Fruit fly (Drosophila melanogaster) whole organism, embryonic: Measurements from ENCODE around the gene Pp2A-29B.

Experiments
- Ada2b ChIP-seq: fragments of 200-800 bp; sonication (Bioruptor generic); IDR thresholded peaks from 2 replicates; pipeline ENCODE4 v1.3.6; 2022; ENCODE audit warnings: missing biosample characterization, missing genetic modification characterization
- Adf1 ChIP-seq: fragments of 200-800 bp; sonication (Bioruptor generic); IDR thresholded peaks from 2 replicates; pipeline ENCODE4 v1.3.6; 2022; ENCODE audit warnings: missing biosample characterization, missing genetic modification characterization
- Aef1 ChIP-seq: fragments of 200-800 bp; sonication (Bioruptor generic); IDR thresholded peaks from 3 replicates; pipeline ENCODE4 v1.3.6; 2022; ENCODE audit warnings: missing biosample characterization, missing genetic modification characterization
- Antp ChIP-seq: fragments of 200-800 bp; sonication (Bioruptor generic); optimal IDR thresholded peaks from 3 replicates; lab custom pipeline; 2016; ENCODE audit warnings: missing biosample characterization, missing genetic modification characterization
- Atf6 ChIP-seq: fragments of 200-800 bp; sonication (Bioruptor generic); IDR thresholded peaks from 2 replicates; pipeline ENCODE4 v1.3.6; 2022; ENCODE audit warnings: missing biosample characterization, missing genetic modification characterization
- BEAF-32 ChIP-seq: fragments of 200-800 bp; sonication (Bioruptor generic); optimal IDR thresholded peaks from 3 replicates; lab custom pipeline; 2017; ENCODE audit warnings: missing biosample characterization, missing genetic modification characterization, mild to moderate bottlenecking, moderate library complexity, missing genetic modification reagents
- CG10147 ChIP-seq: fragments of 200-800 bp; sonication (Bioruptor generic); optimal IDR thresholded peaks from 2 replicates; lab custom pipeline; 2019; ENCODE audit warnings: missing biosample characterization, mild to moderate bottlenecking, missing genetic modification characterization, moderate library complexity
- CG10366 ChIP-seq: fragments of 200-800 bp; sonication (Bioruptor generic); IDR thresholded peaks from 2 replicates; pipeline ENCODE4 v1.3.6; 2022; ENCODE audit warnings: missing biosample characterization, missing genetic modification characterization
- CG12104 ChIP-seq: fragments of 200-800 bp; sonication (Bioruptor generic); optimal IDR thresholded peaks from 3 replicates; lab custom pipeline; 2016; ENCODE audit warnings: missing biosample characterization, missing genetic modification characterization
- CG12659 ChIP-seq: fragments of 200-800 bp; sonication (Bioruptor generic); optimal IDR thresholded peaks from 3 replicates; lab custom pipeline; 2017; ENCODE audit warnings: mild to moderate bottlenecking, missing biosample characterization, missing genetic modification reagents, missing genetic modification characterization
- CG12769 ChIP-seq: fragments of 200-800 bp; sonication (Bioruptor generic); optimal IDR thresholded peaks from 2 replicates; lab custom pipeline; 2019; ENCODE audit warnings: missing biosample characterization, mild to moderate bottlenecking, missing genetic modification characterization, moderate library complexity
- CG12942 ChIP-seq: fragments of 200-800 bp; sonication (Bioruptor generic); optimal IDR thresholded peaks from 3 replicates; lab custom pipeline; 2016; ENCODE audit warnings: missing biosample characterization, missing genetic modification characterization
- CG13624 ChIP-seq: fragments of 200-800 bp; sonication (Bioruptor generic); optimal IDR thresholded peaks from 2 replicates; lab custom pipeline; 2016; ENCODE audit warnings: missing biosample characterization, missing genetic modification characterization
- CG14667 ChIP-seq: fragments of 200-800 bp; sonication (Bioruptor generic); IDR thresholded peaks from 2 replicates; pipeline ENCODE4 v1.3.6; 2022; ENCODE audit warnings: missing biosample characterization, missing genetic modification characterization
- CG15269 ChIP-seq: fragments of 200-800 bp; sonication (Bioruptor generic); optimal IDR thresholded peaks from 2 replicates; lab custom pipeline; 2018; ENCODE audit warnings: missing biosample characterization, mild to moderate bottlenecking, missing genetic modification characterization, moderate library complexity
- CG17385 ChIP-seq: fragments of 200-800 bp; sonication (Bioruptor generic); optimal IDR thresholded peaks from 3 replicates; lab custom pipeline; 2018; ENCODE audit warnings: missing biosample characterization, mild to moderate bottlenecking, missing genetic modification characterization
- CG2889 ChIP-seq: fragments of 200-800 bp; sonication (Bioruptor generic); IDR thresholded peaks from 3 replicates; pipeline ENCODE4 v1.3.6; 2022; ENCODE audit warnings: missing biosample characterization, missing genetic modification characterization
- CG33213 ChIP-seq: fragments of 200-800 bp; sonication (Bioruptor generic); optimal IDR thresholded peaks from 3 replicates; lab custom pipeline; 2016; ENCODE audit warnings: missing biosample characterization, missing genetic modification characterization
- CG34422 ChIP-seq: fragments of 200-800 bp; sonication (Bioruptor generic); IDR thresholded peaks from 3 replicates; pipeline ENCODE4 v1.3.6; 2022; ENCODE audit warnings: missing biosample characterization, missing genetic modification characterization
- CG4328 ChIP-seq: fragments of 200-800 bp; sonication (Bioruptor generic); optimal IDR thresholded peaks from 3 replicates; lab custom pipeline; 2017; ENCODE audit warnings: missing biosample characterization, missing genetic modification reagents, missing genetic modification characterization
- CG7357 ChIP-seq: fragments of 200-800 bp; sonication (Bioruptor generic); IDR thresholded peaks from 3 replicates; pipeline ENCODE4 v1.3.6; 2022; ENCODE audit warnings: missing biosample characterization, missing genetic modification characterization
- CG7372 ChIP-seq: fragments of 200-800 bp; sonication (Bioruptor generic); IDR thresholded peaks from 2 replicates; pipeline ENCODE4 v1.3.6; 2022; ENCODE audit warnings: missing biosample characterization, missing genetic modification characterization
- CG8388 ChIP-seq: fragments of 200-800 bp; sonication (Bioruptor generic); optimal IDR thresholded peaks from 2 replicates; lab custom pipeline; 2019; ENCODE audit warnings: missing biosample characterization, mild to moderate bottlenecking, missing genetic modification characterization, moderate library complexity
- CG8924 ChIP-seq: fragments of 200-800 bp; optimal IDR thresholded peaks from 3 replicates; lab custom pipeline; 2019; ENCODE audit warnings: missing biosample characterization, mild to moderate bottlenecking, missing genetic modification characterization, moderate library complexity
- CHES-1-like ChIP-seq: fragments of 200-800 bp; sonication (Bioruptor generic); optimal IDR thresholded peaks from 2 replicates; lab custom pipeline; 2016; ENCODE audit warnings: missing biosample characterization, missing genetic modification characterization
- CrebB ChIP-seq: fragments of 200-800 bp; sonication (Bioruptor generic); optimal IDR thresholded peaks from 3 replicates; lab custom pipeline; 2018; ENCODE audit warnings: missing biosample characterization, mild to moderate bottlenecking, missing genetic modification characterization
- Hey ChIP-seq: fragments of 200-800 bp; sonication (Bioruptor generic); optimal IDR thresholded peaks from 3 replicates; lab custom pipeline; 2018; ENCODE audit warnings: missing biosample characterization, mild to moderate bottlenecking, missing genetic modification characterization
- Hmr ChIP-seq: fragments of 200-800 bp; sonication (Bioruptor generic); optimal IDR thresholded peaks from 3 replicates; lab custom pipeline; 2017; ENCODE audit warnings: mild to moderate bottlenecking, missing biosample characterization, missing genetic modification reagents, missing genetic modification characterization
- MTF-1 ChIP-seq: fragments of 200-800 bp; sonication (Bioruptor generic); optimal IDR thresholded peaks from 2 replicates; lab custom pipeline; 2018; ENCODE audit warnings: missing biosample characterization, mild to moderate bottlenecking, missing genetic modification characterization, borderline replicate concordance
- Neu2 ChIP-seq: fragments of 200-800 bp; sonication (Bioruptor generic); optimal IDR thresholded peaks from 3 replicates; lab custom pipeline; 2016; ENCODE audit warnings: missing biosample characterization, missing genetic modification characterization, borderline replicate concordance
- Sox102F ChIP-seq: fragments of 200-800 bp; sonication (Bioruptor generic); optimal IDR thresholded peaks from 2 replicates; lab custom pipeline; 2018; ENCODE audit warnings: missing biosample characterization, mild to moderate bottlenecking, missing genetic modification characterization, moderate library complexity
- Taf1 ChIP-seq: fragments of 200-800 bp; sonication (Bioruptor generic); IDR thresholded peaks from 2 replicates; pipeline ENCODE4 v1.3.6; 2022; ENCODE audit warnings: missing biosample characterization, missing genetic modification characterization
- Xbp1 ChIP-seq: fragments of 200-800 bp; sonication (Bioruptor generic); optimal IDR thresholded peaks from 3 replicates; lab custom pipeline; 2016; ENCODE audit warnings: missing biosample characterization, mild to moderate bottlenecking, missing genetic modification characterization
- aop ChIP-seq: fragments of 200-800 bp; sonication (Bioruptor generic); IDR thresholded peaks from 2 replicates; pipeline ENCODE4 v1.3.6; 2022; ENCODE audit warnings: missing biosample characterization, missing genetic modification characterization
- bab2 ChIP-seq: fragments of 200-800 bp; sonication (Bioruptor generic); optimal IDR thresholded peaks from 2 replicates; lab custom pipeline; 2016; ENCODE audit warnings: missing biosample characterization, missing genetic modification characterization
- dmrt99B ChIP-seq: fragments of 200-800 bp; sonication (Bioruptor generic); optimal IDR thresholded peaks from 2 replicates; lab custom pipeline; 2018; ENCODE audit warnings: missing biosample characterization, mild to moderate bottlenecking, missing genetic modification characterization, moderate library complexity
- gsb-n ChIP-seq: fragments of 200-800 bp; sonication (Bioruptor generic); optimal IDR thresholded peaks from 3 replicates; lab custom pipeline; 2018; ENCODE audit warnings: missing biosample characterization, mild to moderate bottlenecking, missing genetic modification characterization
- gt ChIP-seq: fragments of 200-800 bp; sonication (Bioruptor generic); IDR thresholded peaks from 2 replicates; pipeline ENCODE4 v1.3.6; 2022; ENCODE audit warnings: missing biosample characterization, missing genetic modification characterization
- ham ChIP-seq: fragments of 200-800 bp; sonication (Bioruptor generic); IDR thresholded peaks from 2 replicates; pipeline ENCODE4 v1.3.6; 2022; ENCODE audit warnings: missing biosample characterization, missing genetic modification characterization
- hb ChIP-seq: fragments of 200-800 bp; sonication (Bioruptor generic); IDR thresholded peaks from 3 replicates; pipeline ENCODE4 v1.3.6; 2022; ENCODE audit warnings: missing biosample characterization, missing genetic modification characterization; ENCODE audit not compliant: partially characterized antibody
- ind ChIP-seq: fragments of 200-800 bp; sonication (Bioruptor generic); optimal IDR thresholded peaks from 3 replicates; lab custom pipeline; 2016; ENCODE audit warnings: missing biosample characterization, missing genetic modification characterization
- kah ChIP-seq: fragments of 200-800 bp; sonication (Bioruptor generic); optimal IDR thresholded peaks from 2 replicates; lab custom pipeline; 2018; ENCODE audit warnings: missing biosample characterization, mild to moderate bottlenecking, missing genetic modification characterization
- lbe ChIP-seq: fragments of 200-800 bp; sonication (Bioruptor generic); optimal IDR thresholded peaks from 2 replicates; lab custom pipeline; 2016; ENCODE audit warnings: missing biosample characterization, mild to moderate bottlenecking, missing genetic modification characterization
- lov ChIP-seq, 2 experiments: fragments of 200-800 bp in 1 of 2; fragments of >200 bp in 1 of 2; sonication (Bioruptor generic) in 1 of 2; IDR thresholded peaks in 1 of 2; optimal IDR thresholded peaks in 1 of 2; 2 replicates in 1 of 2; 3 replicates in 1 of 2; pipeline versions ENCODE4 v1.3.6 to Lab custom; 2017 to 2022; ENCODE audit warnings: missing biosample characterization in 1 of 2, missing genetic modification characterization in 1 of 2
- pzg ChIP-seq: fragments of 200-800 bp; sonication (Bioruptor generic); optimal IDR thresholded peaks from 3 replicates; lab custom pipeline; 2018; ENCODE audit warnings: missing biosample characterization, mild to moderate bottlenecking, missing genetic modification characterization, moderate library complexity
- rib ChIP-seq: fragments of 200-800 bp; sonication (Bioruptor generic); IDR thresholded peaks from 2 replicates; pipeline ENCODE4 v1.3.6; 2022; ENCODE audit warnings: missing biosample characterization, missing genetic modification characterization
- shn ChIP-seq: fragments of 200-800 bp; sonication (Bioruptor generic); optimal IDR thresholded peaks from 3 replicates; lab custom pipeline; 2016; ENCODE audit warnings: missing biosample characterization, missing genetic modification characterization
- tin ChIP-seq: fragments of 200-800 bp; sonication (Bioruptor generic); optimal IDR thresholded peaks from 3 replicates; lab custom pipeline; 2016; ENCODE audit warnings: missing biosample characterization, missing genetic modification characterization
- tll ChIP-seq, 2 experiments: fragments of 200-800 bp in 1 of 2; fragments of >200 bp in 1 of 2; sonication (Bioruptor generic) in 1 of 2; optimal IDR thresholded peaks; 2 replicates each; lab custom pipeline; 2017 to 2019; ENCODE audit warnings: missing biosample characterization in 2 of 2, missing genetic modification characterization in 2 of 2, mild to moderate bottlenecking in 1 of 2, moderate library complexity in 1 of 2
- unpg ChIP-seq: fragments of 200-800 bp; sonication (Bioruptor generic); optimal IDR thresholded peaks from 3 replicates; lab custom pipeline; 2018; ENCODE audit warnings: missing biosample characterization, mild to moderate bottlenecking, missing genetic modification characterization, moderate library complexity

The Pp2A-29B gene

dm6 chr2L:8381508-8382036 is 15.7 kb downstream of the Pp2A-29B start, which contains the start of gene AlaRS (continued):
- TF ChIP-seq aop (GFP tag; lab: Robert Waterston, UW) (no peak), CG4328 (GFP tag; lab: Kevin White, UChicago) (peak; percentile 27), Atf6 (no peak), CG8388 (GFP tag; lab: Kevin White, UChicago) (peak; percentile 37), hb (GFP tag; lab: Robert Waterston, UW) (peak; percentile 45; the same call in 1 of the 3 replicates), Xbp1 (GFP tag; lab: Kevin White, UChicago) (peak; percentile 18), CG12942 (GFP tag; lab: Kevin White, UChicago) (peak; percentile 4), Neu2 (GFP tag; lab: Kevin White, UChicago) (no peak), CG34422 (GFP tag; lab: Robert Waterston, UW) (0 out of 3 replicates have a peak, but pooled peaks have one; percentile 26), shn (no peak), ind (GFP tag; lab: Kevin White, UChicago) (peak; percentile 25), CG10147 (GFP tag; lab: Kevin White, UChicago) (peak; percentile 21), dmrt99B (tag; lab: Kevin White, UChicago) (peak; percentile 27), pzg (peak; percentile 36), Taf1 (GFP tag; lab: Robert Waterston, UW) (no peak), CG7357 (GFP tag; lab: Robert Waterston, UW) (no peak), CG33213 (no peak), unpg (peak; percentile 41), CG13624 (GFP tag; lab: Kevin White, UChicago) (peak; percentile 20), gsb-n (tag; lab: Kevin White, UChicago) (no peak), CG12104 (GFP tag; lab: Kevin White, UChicago) (no peak), Sox102F (GFP tag; lab: Kevin White, UChicago) (peak; percentile 31), Hey (tag; lab: Kevin White, UChicago) (no peak), tll (GFP tag; optimal IDR thresholded peaks at IDR 0.05; lab: Kevin White, UChicago) (no peak), Hmr (GFP tag; lab: Kevin White, UChicago) (peak; percentile 30), Aef1 (no peak), Antp (GFP tag; lab: Kevin White, UChicago) (no peak), MTF-1 (GFP tag; lab: Kevin White, UChicago) (no peak), lbe (GFP tag; lab: Kevin White, UChicago) (peak; percentile 70), rib (no peak), CHES-1-like (GFP tag; lab: Kevin White, UChicago) (no peak), Ada2b (no peak), CG10366 (GFP tag; lab: Robert Waterston, UW) (no peak), BEAF-32 (GFP tag; lab: Kevin White, UChicago) (peak; percentile 70), Adf1 (GFP tag; lab: Robert Waterston, UW) (no peak), CG14667 (GFP tag; lab: Robert Waterston, UW) (no peak), CG7372 (no peak), CG17385 (GFP tag; lab: Kevin White, UChicago) (peak; percentile 37), gt (GFP tag; lab: Robert Waterston, UW) (no peak), kah (GFP tag; lab: Kevin White, UChicago) (no peak), CG15269 (tag; lab: Kevin White, UChicago) (peak; percentile 39), CG12769 (tag; lab: Kevin White, UChicago) (no peak), ham (GFP tag; lab: Robert Waterston, UW) (no peak), CG8924 (tag; lab: Kevin White, UChicago) (peak; percentile 28), bab2 (GFP tag; lab: Kevin White, UChicago) (no peak), CrebB (tag; lab: Kevin White, UChicago) (no peak), lov (optimal IDR thresholded peaks at IDR 0.05; lab: Kevin White, UChicago) (no peak), lov (GFP tag; IDR thresholded peaks at IDR 0.05; lab: Robert Waterston, UW) (no peak), CG12659 (peak; percentile 57), tin (peak; percentile 19), CG2889 (no peak)
